Fruit fly (Drosophila melanogaster): ENCODE measurements around the gene Atu.

DNA sequence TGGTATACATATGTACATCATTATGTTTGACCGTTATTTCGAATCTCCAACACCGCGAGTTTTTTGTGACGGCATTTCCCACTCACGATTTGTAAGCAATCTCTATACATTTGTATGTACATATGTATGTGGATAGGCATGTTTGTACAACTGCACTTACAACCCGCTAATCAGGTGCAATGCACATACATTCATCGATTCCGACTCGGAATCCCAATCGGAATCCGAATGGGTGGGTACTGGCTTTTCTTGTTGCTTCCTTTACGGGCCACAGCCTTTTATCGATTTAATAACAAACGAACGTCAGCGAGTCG is 41.8 kb upstream of the Atu start:
- TF ChIP-seq Mnt (GFP tag; optimal IDR thresholded peaks at IDR 0.05) (no peak), pad (GFP tag; optimal IDR thresholded peaks at IDR 0.05) (no peak), CG33017 (tag; optimal IDR thresholded peaks at IDR 0.05) (no peak), toe (GFP tag; optimal IDR thresholded peaks at IDR 0.05) (no peak), CG7045 (GFP tag; optimal IDR thresholded peaks at IDR 0.05) (no peak), Crg-1 (GFP tag; optimal IDR thresholded peaks at IDR 0.05) (no peak)

Data from whole organism, adult.